Worm (Caenorhabditis elegans) whole organism, early embryonic: Measurements from ENCODE around the gene sucl-2.

ENCODE experiments used
- B0310.2 ChIP-seq: sonication (generic microtip); optimal IDR thresholded peaks from 2 replicates; lab custom pipeline; 2016; ENCODE audit warnings: mild to moderate bottlenecking, missing genetic modification characterization, missing compliant biosample characterization
- F13C5.2 ChIP-seq: sonication (generic microtip); optimal IDR thresholded peaks from 2 replicates; lab custom pipeline; 2017; ENCODE audit warnings: mild to moderate bottlenecking, missing genetic modification characterization, inconsistent platforms, missing compliant biosample characterization
- aly-1 ChIP-seq: sonication (generic microtip); optimal IDR thresholded peaks from 2 replicates; lab custom pipeline; 2016; ENCODE audit warnings: missing genetic modification characterization, missing compliant biosample characterization
- ama-1 ChIP-seq: fragments of 150-350 bp; optimal IDR thresholded peaks from 2 replicates; lab custom pipeline; 2014
- ceh-13 ChIP-seq: fragments of 200-800 bp; sonication (Bioruptor generic); optimal IDR thresholded peaks from 2 replicates; lab custom pipeline; 2018; ENCODE audit warnings: mild to moderate bottlenecking, missing genetic modification characterization, missing compliant biosample characterization
- ceh-36 ChIP-seq: sonication (generic microtip); optimal IDR thresholded peaks from 2 replicates; lab custom pipeline; 2016; ENCODE audit warnings: missing genetic modification characterization, inconsistent platforms, missing compliant biosample characterization
- ets-7 ChIP-seq: sonication (generic microtip); optimal IDR thresholded peaks from 2 replicates; lab custom pipeline; 2016; ENCODE audit warnings: missing genotype, missing genetic modification characterization, missing compliant biosample characterization
- flt-1 ChIP-seq: fragments of 200-800 bp; sonication (Bioruptor generic); IDR thresholded peaks from 2 replicates; pipeline ENCODE4 v1.3.6; 2022; ENCODE audit warnings: missing genetic modification characterization, missing compliant biosample characterization
- hmg-4 ChIP-seq: fragments of 200-800 bp; sonication (Bioruptor generic); optimal IDR thresholded peaks from 2 replicates; lab custom pipeline; 2018; ENCODE audit warnings: mild to moderate bottlenecking, missing genetic modification characterization, missing compliant biosample characterization
- sea-1 ChIP-seq: fragments of 200-800 bp; sonication (Bioruptor generic); conservative IDR thresholded peaks from 2 replicates; pipeline ENCODE4 v1.3.6; 2022; ENCODE audit warnings: missing genetic modification characterization, missing compliant biosample characterization
- tbx-37 ChIP-seq: fragments of 200-800 bp; sonication (Bioruptor generic); conservative IDR thresholded peaks from 2 replicates; pipeline ENCODE4 v1.3.6; 2022; ENCODE audit warnings: missing genetic modification reagents, missing genetic modification characterization, missing compliant biosample characterization
- tra-4 ChIP-seq: sonication (generic microtip); optimal IDR thresholded peaks from 2 replicates; lab custom pipeline; 2017; ENCODE audit warnings: missing genetic modification characterization, missing compliant biosample characterization

DNA sequence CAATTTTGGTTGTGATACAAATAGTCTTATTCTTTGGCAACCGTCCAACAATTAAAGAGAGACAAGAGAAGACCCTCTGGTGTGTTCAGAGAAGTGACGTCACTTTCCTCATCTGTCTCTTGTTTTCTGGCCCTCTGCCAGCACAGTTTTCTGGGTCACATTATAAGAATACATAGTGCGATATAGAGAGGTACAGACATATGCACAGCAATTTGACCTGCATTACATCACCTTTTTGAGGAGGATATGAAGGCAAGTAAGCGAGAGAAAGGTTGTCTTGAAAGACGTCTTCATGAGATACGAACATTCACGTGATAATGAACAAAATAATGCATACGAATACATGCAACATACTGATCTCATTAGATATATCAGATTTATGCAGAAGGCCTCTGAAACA, 30.7 kb downstream of the sucl-2 start:
- no peak for TF ChIP-seq flt-1 (GFP tag; lab: Robert Waterston, UW)
- TF ChIP-seq ets-7 = no peak
- TF ChIP-seq F13C5.2 = no peak
- no peak for TF ChIP-seq B0310.2 (tag; lab: Kevin White, UChicago)
- TF ChIP-seq ceh-36 (tag; lab: Kevin White, UChicago) = no peak
- no peak for TF ChIP-seq tra-4 (tag; lab: Kevin White, UChicago)
- TF ChIP-seq ama-1 (lab: Kevin White, UChicago) = no peak
- no peak for TF ChIP-seq aly-1
- TF ChIP-seq sea-1 (GFP tag; lab: Robert Waterston, UW) = no peak
- no peak for TF ChIP-seq tbx-37 (GFP tag; lab: Robert Waterston, UW)
- no peak for TF ChIP-seq hmg-4 (GFP tag; lab: Kevin White, UChicago)
- no peak for TF ChIP-seq ceh-13
